Fruit fly (Drosophila melanogaster): ENCODE results near the gene Cad86C.

Gene Cad86C

dm6 chr3R:10884031-10884677 is 57.3 kb downstream of the Cad86C start (continued):
- TF ChIP-seq ftz-f1 (GFP tag; optimal IDR thresholded peaks at IDR 0.05): no peak
- TF ChIP-seq CG6689 (GFP tag; IDR thresholded peaks at IDR 0.05): peak; percentile 80
- no peak for TF ChIP-seq Bdp1 (GFP tag; optimal IDR thresholded peaks at IDR 0.05)
- 0 out of 4 replicates have a peak, but pooled peaks have one; percentile 54 for TF ChIP-seq chinmo (GFP tag; IDR thresholded peaks at IDR 0.05; ENCODE audit: partially characterized antibody)
- TF ChIP-seq CG17186 (GFP tag; optimal IDR thresholded peaks at IDR 0.05): no peak
- no peak for TF ChIP-seq CG30431 (GFP tag; optimal IDR thresholded peaks at IDR 0.05)
- no peak for TF ChIP-seq ERR (GFP tag; optimal IDR thresholded peaks at IDR 0.05)
- TF ChIP-seq CG43689 (GFP tag; IDR thresholded peaks at IDR 0.05): peak; percentile 60
- TF ChIP-seq Fer2 (tag; optimal IDR thresholded peaks at IDR 0.05): peak; percentile 46
- no peak for TF ChIP-seq Atf3 (GFP tag; optimal IDR thresholded peaks at IDR 0.05)
- TF ChIP-seq CG6813 (GFP tag; optimal IDR thresholded peaks at IDR 0.05): peak; percentile 56
- peak; percentile 31 for TF ChIP-seq CG10654 (GFP tag; optimal IDR thresholded peaks at IDR 0.05)
- TF ChIP-seq CG17802 (tag; optimal IDR thresholded peaks at IDR 0.05): no peak
- TF ChIP-seq CG1792 (GFP tag; optimal IDR thresholded peaks at IDR 0.05): no peak
- TF ChIP-seq slou (GFP tag; optimal IDR thresholded peaks at IDR 0.05): no peak
- TF ChIP-seq CG11093 (GFP tag; IDR thresholded peaks at IDR 0.05): peak; percentile 59; the same call in 1 of the 3 replicates
- no peak for TF ChIP-seq Doc3 (GFP tag; IDR thresholded peaks at IDR 0.05; ENCODE audit: partially characterized antibody)
- TF ChIP-seq YL-1 (GFP tag; optimal IDR thresholded peaks at IDR 0.05): no peak
- TF ChIP-seq CG12659 (GFP tag; optimal IDR thresholded peaks at IDR 0.05): peak; percentile 65
- no peak for TF ChIP-seq sna (GFP tag; IDR thresholded peaks at IDR 0.05; ENCODE audit: partially characterized antibody)
- no peak for TF ChIP-seq zf30C (GFP tag; optimal IDR thresholded peaks at IDR 0.05)
- peak; percentile 78 for TF ChIP-seq CG2712 (tag; optimal IDR thresholded peaks at IDR 0.05)
- no peak for TF ChIP-seq hth (optimal IDR thresholded peaks at IDR 0.05)
- TF ChIP-seq B-H1 (GFP tag; IDR thresholded peaks at IDR 0.05): peak; percentile 78
- TF ChIP-seq fd96Cb (tag; optimal IDR thresholded peaks at IDR 0.05): peak; percentile 58
- no peak for TF ChIP-seq Tbp (GFP tag; optimal IDR thresholded peaks at IDR 0.05)
- no peak for TF ChIP-seq HmgD (GFP tag; optimal IDR thresholded peaks at IDR 0.05)
- peak; percentile 19 for TF ChIP-seq CG6765 (GFP tag; optimal IDR thresholded peaks at IDR 0.05)
- TF ChIP-seq sens (GFP tag): peak; percentile 78
- peak; percentile 70 for TF ChIP-seq CG3847 (GFP tag; IDR thresholded peaks at IDR 0.05)
- peak; percentile 87 for TF ChIP-seq NFAT (GFP tag; IDR thresholded peaks at IDR 0.05)
- TF ChIP-seq wek (GFP tag; optimal IDR thresholded peaks at IDR 0.05): peak; percentile 8
- TF ChIP-seq CG6175 (GFP tag; IDR thresholded peaks at IDR 0.05): peak; percentile 85
- TF ChIP-seq CG18619 (GFP tag; optimal IDR thresholded peaks at IDR 0.05): peak; percentile 49
- TF ChIP-seq Sin3A (optimal IDR thresholded peaks at IDR 0.05): no peak
- peak; percentile 78 for TF ChIP-seq CG31441 (GFP tag; IDR thresholded peaks at IDR 0.05)
- no peak for TF ChIP-seq dm (GFP tag; optimal IDR thresholded peaks at IDR 0.05)
- TF ChIP-seq luna (GFP tag; optimal IDR thresholded peaks at IDR 0.05): no peak
- TF ChIP-seq CG18599 (GFP tag; optimal IDR thresholded peaks at IDR 0.05): peak; percentile 86
- peak; percentile 31 for TF ChIP-seq CG4854 (GFP tag; optimal IDR thresholded peaks at IDR 0.05)
- peak; percentile 78 for TF ChIP-seq nmo (GFP tag; optimal IDR thresholded peaks at IDR 0.05)
- peak; percentile 93 for TF ChIP-seq Rfx (GFP tag; IDR thresholded peaks at IDR 0.05)
- peak; percentile 61 for TF ChIP-seq CG7357 (GFP tag; IDR thresholded peaks at IDR 0.05)
- TF ChIP-seq CG9215 (GFP tag; IDR thresholded peaks at IDR 0.05): peak; percentile 72
- no peak for TF ChIP-seq vnd (GFP tag; IDR thresholded peaks at IDR 0.05; ENCODE audit: partially characterized antibody)
- peak; percentile 67 for TF ChIP-seq CG10366 (GFP tag; IDR thresholded peaks at IDR 0.05)
- TF ChIP-seq sug (tag; optimal IDR thresholded peaks at IDR 0.05): no peak
- TF ChIP-seq CG14667 (GFP tag; IDR thresholded peaks at IDR 0.05): peak; percentile 65
- no peak for TF ChIP-seq CG34224 (GFP tag; IDR thresholded peaks at IDR 0.05; ENCODE audit: partially characterized antibody)
- peak; percentile 93 for TF ChIP-seq vvl (GFP tag; IDR thresholded peaks at IDR 0.05)
- no peak for TF ChIP-seq mld (GFP tag; IDR thresholded peaks at IDR 0.05; ENCODE audit: partially characterized antibody)
